ENCODE assay signal across 1 fruit fly cellular context in the genomic region with DNA sequence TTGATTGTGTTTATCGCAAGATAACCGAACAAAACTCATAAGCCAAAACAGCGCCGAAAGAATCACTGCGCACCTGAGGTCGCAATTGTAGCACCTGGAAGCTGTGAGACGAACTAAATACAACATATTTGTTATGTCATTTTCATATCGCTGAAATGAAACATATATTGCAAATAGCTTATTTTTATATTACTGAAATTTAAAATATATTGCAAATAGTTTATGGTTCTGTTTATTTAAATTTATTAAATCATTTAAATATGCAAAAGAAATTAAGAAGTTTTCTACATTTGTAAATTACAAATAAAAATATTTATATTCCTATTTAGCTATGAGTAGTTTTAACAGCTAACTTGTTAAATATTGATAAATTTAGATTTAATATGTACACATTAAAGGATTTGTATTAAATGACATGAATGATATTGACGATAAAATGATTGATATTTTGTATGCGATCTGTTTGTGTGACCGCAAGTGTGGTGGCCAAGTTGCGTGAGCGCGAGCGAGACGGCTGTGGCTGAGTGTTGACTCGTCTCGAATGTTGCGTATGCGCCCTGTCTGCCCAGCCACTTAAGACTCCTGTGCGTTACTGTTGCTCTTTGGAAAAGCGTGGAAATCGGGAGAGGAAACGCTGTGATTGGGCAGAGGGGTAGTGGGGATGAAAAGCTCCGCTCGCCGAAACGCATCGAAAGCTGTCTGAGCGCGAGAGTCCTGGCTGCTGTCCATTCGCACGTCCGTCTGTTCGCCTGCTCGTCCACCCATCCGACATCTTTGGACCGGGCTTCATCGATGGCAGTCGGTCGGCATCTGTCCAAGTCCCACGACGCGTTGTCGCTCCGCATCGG.
TF ChIP-seq lines count a peak whose summit lies in the region.

A gene (plus strand): TSS at position 798 of the 848 bp plus-strand sequence.

TF ChIP-seq in whole organism, embryonic, 481 proteins besides CTCF, POLR2A, EP300 and RAD21 (continued from another document and continues in another):
- TF ChIP-seq inv (GFP tag; IDR thresholded peaks at IDR 0.05; lab: Robert Waterston, UW; ENCODE audit: partially characterized antibody) (no peak), Kr (GFP tag; optimal IDR thresholded peaks at IDR 0.05; lab: Kevin White, UChicago) (no peak), Max (GFP tag; optimal IDR thresholded peaks at IDR 0.05; lab: Kevin White, UChicago) (peak; percentile 2), lbe (GFP tag; optimal IDR thresholded peaks at IDR 0.05; lab: Kevin White, UChicago) (no peak), toy (GFP tag; IDR thresholded peaks at IDR 0.05; lab: Robert Waterston, UW) (no peak), phol (tag; optimal IDR thresholded peaks at IDR 0.05; lab: Kevin White, UChicago) (peak; percentile 54), CG18619 (GFP tag; optimal IDR thresholded peaks at IDR 0.05; lab: Kevin White, UChicago) (peak; percentile 67), CG7372 (GFP tag; IDR thresholded peaks at IDR 0.05; lab: Robert Waterston, UW) (peak; percentile 64), CG15514 (GFP tag; optimal IDR thresholded peaks at IDR 0.05; lab: Kevin White, UChicago) (peak; percentile 8), CG8944 (GFP tag; optimal IDR thresholded peaks at IDR 0.05; lab: Kevin White, UChicago) (no peak), GATAe (GFP tag; conservative IDR thresholded peaks at IDR 0.05; lab: Robert Waterston, UW) (no peak), emc (GFP tag; optimal IDR thresholded peaks at IDR 0.05; lab: Kevin White, UChicago) (no peak), CG2678 (tag; optimal IDR thresholded peaks at IDR 0.05; lab: Kevin White, UChicago) (peak; percentile 87), da (GFP tag; optimal IDR thresholded peaks at IDR 0.05; lab: Kevin White, UChicago) (no peak), Spps (tag; optimal IDR thresholded peaks at IDR 0.05; lab: Kevin White, UChicago) (no peak), zf30C (GFP tag; optimal IDR thresholded peaks at IDR 0.05; lab: Kevin White, UChicago) (no peak), fu2 (GFP tag; optimal IDR thresholded peaks at IDR 0.05; lab: Kevin White, UChicago) (no peak), Sox100B (GFP tag; optimal IDR thresholded peaks at IDR 0.05; lab: Kevin White, UChicago) (peak; percentile 73), mirr (GFP tag; optimal IDR thresholded peaks at IDR 0.05; lab: Kevin White, UChicago) (peak; percentile 36), Ada2b (GFP tag; IDR thresholded peaks at IDR 0.05; lab: Robert Waterston, UW) (peak; percentile 8; the same call in 1 of the 2 replicates), Bgb (GFP tag; IDR thresholded peaks at IDR 0.05; lab: Robert Waterston, UW; ENCODE audit: partially characterized antibody) (no peak), row (GFP tag; IDR thresholded peaks at IDR 0.05; lab: Robert Waterston, UW) (peak; percentile 55; the same call in 2 of the 3 replicates), Sox102F (GFP tag; optimal IDR thresholded peaks at IDR 0.05; lab: Kevin White, UChicago) (peak; percentile 53), CG12769 (tag; optimal IDR thresholded peaks at IDR 0.05; lab: Kevin White, UChicago) (peak; percentile 58), CG10654 (GFP tag; optimal IDR thresholded peaks at IDR 0.05; lab: Kevin White, UChicago) (peak; percentile 19), sima (GFP tag; optimal IDR thresholded peaks at IDR 0.05; lab: Kevin White, UChicago) (no peak), tgo (GFP tag; IDR thresholded peaks at IDR 0.05; lab: Robert Waterston, UW) (peak; percentile 45; the same call in 1 of the 3 replicates), CG17385 (GFP tag; optimal IDR thresholded peaks at IDR 0.05; lab: Kevin White, UChicago) (peak; percentile 65), CG14860 (GFP tag; IDR thresholded peaks at IDR 0.05; lab: Robert Waterston, UW; ENCODE audit: partially characterized antibody) (no peak), BtbVII (GFP tag; optimal IDR thresholded peaks at IDR 0.05; lab: Kevin White, UChicago) (peak; percentile 47), CG11504 (tag; optimal IDR thresholded peaks at IDR 0.05; lab: Kevin White, UChicago) (peak; percentile 79), CG17361 (GFP tag; IDR thresholded peaks at IDR 0.05; lab: Robert Waterston, UW) (peak; percentile 88), CG14965 (GFP tag; optimal IDR thresholded peaks at IDR 0.05; lab: Kevin White, UChicago; ENCODE audit: borderline replicate concordance) (no peak), Sry-β (GFP tag; optimal IDR thresholded peaks at IDR 0.05; lab: Kevin White, UChicago) (no peak), Rfx (GFP tag; IDR thresholded peaks at IDR 0.05; lab: Robert Waterston, UW) (peak; percentile 48), Hand (GFP tag; optimal IDR thresholded peaks at IDR 0.05; lab: Kevin White, UChicago) (peak; percentile 41), scrt (GFP tag; optimal IDR thresholded peaks at IDR 0.05; lab: Kevin White, UChicago) (no peak), CG11560 (tag; IDR thresholded peaks at IDR 0.05; lab: Robert Waterston, UW) (no peak), CG13894 (tag; optimal IDR thresholded peaks at IDR 0.05; lab: Kevin White, UChicago) (no peak), CrebB (tag; optimal IDR thresholded peaks at IDR 0.05; lab: Kevin White, UChicago) (no peak), CG8359 (GFP tag; optimal IDR thresholded peaks at IDR 0.05; lab: Kevin White, UChicago; ENCODE audit: borderline replicate concordance) (no peak), Nf-YC (tag; optimal IDR thresholded peaks at IDR 0.05; lab: Kevin White, UChicago) (peak; percentile 60), Eip74EF (GFP tag; optimal IDR thresholded peaks at IDR 0.05; lab: Kevin White, UChicago) (peak in 1 of 2 experiments; percentile 67), sisA (GFP tag; IDR thresholded peaks at IDR 0.05; lab: Robert Waterston, UW) (no peak), CG10147 (GFP tag; optimal IDR thresholded peaks at IDR 0.05; lab: Kevin White, UChicago) (peak; percentile 40), CG10321 (GFP tag; IDR thresholded peaks at IDR 0.05; lab: Robert Waterston, UW) (0 out of 2 replicates have a peak, but pooled peaks have one; percentile 4), bab2 (GFP tag; optimal IDR thresholded peaks at IDR 0.05; lab: Kevin White, UChicago) (no peak), CG2120 (GFP tag; optimal IDR thresholded peaks at IDR 0.05; lab: Kevin White, UChicago) (peak; percentile 50), CG10209 (GFP tag; optimal IDR thresholded peaks at IDR 0.05; lab: Kevin White, UChicago) (peak; percentile 52), CG9817 (tag; optimal IDR thresholded peaks at IDR 0.05; lab: Kevin White, UChicago) (peak; percentile 25), CG13296 (GFP tag; optimal IDR thresholded peaks at IDR 0.05; lab: Kevin White, UChicago) (peak; percentile 52), Lim3 (GFP tag; IDR thresholded peaks at IDR 0.05; lab: Robert Waterston, UW) (no peak), Myb (GFP tag; optimal IDR thresholded peaks at IDR 0.05; lab: Kevin White, UChicago) (no peak), CG7786 (GFP tag; optimal IDR thresholded peaks at IDR 0.05; lab: Kevin White, UChicago) (no peak), her (GFP tag; optimal IDR thresholded peaks at IDR 0.05; lab: Kevin White, UChicago) (no peak), crp (GFP tag; optimal IDR thresholded peaks at IDR 0.05; lab: Kevin White, UChicago) (no peak), Nf-YB (GFP tag; optimal IDR thresholded peaks at IDR 0.05; lab: Kevin White, UChicago) (peak; percentile 44), org-1 (GFP tag; optimal IDR thresholded peaks at IDR 0.05; lab: Kevin White, UChicago) (peak; percentile 47), CG33213 (GFP tag; optimal IDR thresholded peaks at IDR 0.05; lab: Kevin White, UChicago) (no peak), gsb-n (tag; optimal IDR thresholded peaks at IDR 0.05; lab: Kevin White, UChicago) (no peak), croc (GFP tag; conservative IDR thresholded peaks at IDR 0.05; lab: Robert Waterston, UW) (no peak), pb (GFP tag; optimal IDR thresholded peaks at IDR 0.05; lab: Kevin White, UChicago) (no peak), ttk (GFP tag; IDR thresholded peaks at IDR 0.05; lab: Robert Waterston, UW) (no peak), slbo (GFP tag; IDR thresholded peaks at IDR 0.05; lab: Robert Waterston, UW) (peak; percentile 43), CG8478 (optimal IDR thresholded peaks at IDR 0.05; lab: Kevin White, UChicago) (no peak), oc (tag; optimal IDR thresholded peaks at IDR 0.05; lab: Kevin White, UChicago) (no peak), CG3847 (GFP tag; IDR thresholded peaks at IDR 0.05; lab: Robert Waterston, UW) (0 out of 2 replicates have a peak, but pooled peaks have one; percentile 10), E2f2 (GFP tag; IDR thresholded peaks at IDR 0.05; lab: Robert Waterston, UW) (peak; percentile 13; the same call in 1 of the 2 replicates), CG31365 (tag; optimal IDR thresholded peaks at IDR 0.05; lab: Kevin White, UChicago) (no peak), Atf6 (GFP tag; IDR thresholded peaks at IDR 0.05; lab: Robert Waterston, UW) (no peak), YL-1 (GFP tag; optimal IDR thresholded peaks at IDR 0.05; lab: Kevin White, UChicago) (no peak), CG6683 (GFP tag; optimal IDR thresholded peaks at IDR 0.05; lab: Kevin White, UChicago) (peak; percentile 36), gro (GFP tag; optimal IDR thresholded peaks at IDR 0.05; lab: Kevin White, UChicago) (peak; percentile 12), CG17912 (GFP tag; optimal IDR thresholded peaks at IDR 0.05; lab: Kevin White, UChicago) (no peak), grn (GFP tag; optimal IDR thresholded peaks at IDR 0.05; lab: Kevin White, UChicago) (no peak), gsb (GFP tag; IDR thresholded peaks at IDR 0.05; lab: Robert Waterston, UW) (no peak), Abd-B (GFP tag; optimal IDR thresholded peaks at IDR 0.05; lab: Kevin White, UChicago) (no peak), CG18262 (tag; optimal IDR thresholded peaks at IDR 0.05; lab: Kevin White, UChicago) (peak; percentile 73), Poxn (GFP tag; IDR thresholded peaks at IDR 0.05; lab: Robert Waterston, UW) (no peak), BEAF-32 (GFP tag; optimal IDR thresholded peaks at IDR 0.05; lab: Kevin White, UChicago) (no peak), bcd (GFP tag; optimal IDR thresholded peaks at IDR 0.05; lab: Kevin White, UChicago) (peak; percentile 49), lmd (GFP tag; IDR thresholded peaks at IDR 0.05; lab: Robert Waterston, UW) (no peak), CG11085 (GFP tag; IDR thresholded peaks at IDR 0.05; lab: Robert Waterston, UW) (no peak), shn (GFP tag; optimal IDR thresholded peaks at IDR 0.05; lab: Kevin White, UChicago) (no peak), tna (GFP tag; IDR thresholded peaks at IDR 0.05; lab: Robert Waterston, UW; ENCODE audit: partially characterized antibody) (no peak), CG6765 (GFP tag; optimal IDR thresholded peaks at IDR 0.05; lab: Kevin White, UChicago) (peak; percentile 48), dimm (GFP tag; IDR thresholded peaks at IDR 0.05; lab: Robert Waterston, UW) (no peak), ewg (GFP tag; optimal IDR thresholded peaks at IDR 0.05; lab: Kevin White, UChicago) (peak; percentile 43), CG12104 (GFP tag; optimal IDR thresholded peaks at IDR 0.05; lab: Kevin White, UChicago) (peak; percentile 46), prd (optimal IDR thresholded peaks at IDR 0.05; lab: Kevin White, UChicago) (no peak), prd (GFP tag; IDR thresholded peaks at IDR 0.05; lab: Robert Waterston, UW) (no peak), CG11695 (GFP tag; IDR thresholded peaks at IDR 0.05; lab: Robert Waterston, UW) (peak; percentile 54; the same call in 2 of the 3 replicates), nerfin-1 (tag; optimal IDR thresholded peaks at IDR 0.05; lab: Kevin White, UChicago) (no peak), kni (GFP tag; optimal IDR thresholded peaks at IDR 0.05; lab: Kevin White, UChicago) (no peak), Gsc (GFP tag; IDR thresholded peaks at IDR 0.05; lab: Robert Waterston, UW) (no peak), exex (tag; optimal IDR thresholded peaks at IDR 0.05; lab: Kevin White, UChicago) (no peak), CG13424 (tag; optimal IDR thresholded peaks at IDR 0.05; lab: Kevin White, UChicago) (peak; percentile 68), amos (GFP tag; IDR thresholded peaks at IDR 0.05; lab: Robert Waterston, UW; ENCODE audit: partially characterized antibody) (no peak; the same call in 1 of the 2 replicates), seq (GFP tag; IDR thresholded peaks at IDR 0.05; lab: Robert Waterston, UW) (no peak), CG3726 (GFP tag; IDR thresholded peaks at IDR 0.05; lab: Robert Waterston, UW) (no peak), CG13775 (GFP tag; optimal IDR thresholded peaks at IDR 0.05; lab: Kevin White, UChicago) (peak; percentile 47), zfh1 (GFP tag; IDR thresholded peaks at IDR 0.05; lab: Robert Waterston, UW) (no peak), CG16863 (GFP tag; optimal IDR thresholded peaks at IDR 0.05; lab: Kevin White, UChicago) (no peak), twi (tag; optimal IDR thresholded peaks at IDR 0.05; lab: Kevin White, UChicago) (no peak), CG1792 (GFP tag; optimal IDR thresholded peaks at IDR 0.05; lab: Kevin White, UChicago) (no peak), Pdp1 (GFP tag; optimal IDR thresholded peaks at IDR 0.05; lab: Kevin White, UChicago) (peak in 1 of 2 experiments; percentile 52), CG12071 (GFP tag; optimal IDR thresholded peaks at IDR 0.05; lab: Kevin White, UChicago) (no peak), CG14710 (tag; optimal IDR thresholded peaks at IDR 0.05; lab: Kevin White, UChicago) (no peak), CG17186 (GFP tag; optimal IDR thresholded peaks at IDR 0.05; lab: Kevin White, UChicago) (no peak), Ravus (GFP tag; IDR thresholded peaks at IDR 0.05; lab: Robert Waterston, UW) (no peak), lilli (GFP tag; optimal IDR thresholded peaks at IDR 0.05; lab: Kevin White, UChicago) (peak; percentile 10), CG15269 (tag; optimal IDR thresholded peaks at IDR 0.05; lab: Kevin White, UChicago) (peak; percentile 78), sqz (GFP tag; optimal IDR thresholded peaks at IDR 0.05; lab: Kevin White, UChicago) (peak; percentile 41), CG10431 (GFP tag; optimal IDR thresholded peaks at IDR 0.05; lab: Kevin White, UChicago) (no peak), CG4360 (GFP tag; IDR thresholded peaks at IDR 0.05; lab: Robert Waterston, UW) (no peak), CG3065 (GFP tag; optimal IDR thresholded peaks at IDR 0.05; lab: Kevin White, UChicago) (no peak), CG18011 (GFP tag; optimal IDR thresholded peaks at IDR 0.05; lab: Kevin White, UChicago) (no peak), bigmax (GFP tag; optimal IDR thresholded peaks at IDR 0.05; lab: Kevin White, UChicago) (no peak), Mes4 (GFP tag; optimal IDR thresholded peaks at IDR 0.05; lab: Kevin White, UChicago) (no peak), CG16779 (GFP tag; IDR thresholded peaks at IDR 0.05; lab: Robert Waterston, UW) (no peak), kay (GFP tag; optimal IDR thresholded peaks at IDR 0.05; lab: Kevin White, UChicago) (no peak), CG1647 (GFP tag; optimal IDR thresholded peaks at IDR 0.05; lab: Kevin White, UChicago) (no peak), CG9727 (GFP tag; optimal IDR thresholded peaks at IDR 0.05; lab: Kevin White, UChicago) (peak; percentile 68)
